Fruit fly (Drosophila melanogaster): Measurements from ENCODE around the gene rdgA.
A peak's percentile ranks its signal among the peaks of the same experiment; 100 is the strongest.

The rdgA gene

DNA sequence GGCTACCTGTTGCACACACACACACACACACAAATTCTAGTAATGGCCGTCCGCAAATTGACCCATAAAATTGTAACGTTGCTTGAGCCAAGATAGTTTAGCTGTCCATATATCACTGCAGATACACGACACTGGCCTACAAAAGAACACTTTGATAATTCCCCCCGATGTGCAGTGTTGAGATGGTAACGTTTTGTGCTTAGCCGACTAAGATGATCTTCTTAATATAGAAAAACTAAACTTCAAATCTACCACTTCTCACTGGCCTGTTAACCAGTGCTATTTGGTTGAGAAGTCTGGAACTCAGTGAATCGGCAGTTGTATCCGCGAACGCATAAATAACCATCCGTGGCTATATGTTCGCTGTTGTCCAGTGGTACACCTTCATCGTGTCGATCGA lies 162.0 kb downstream of the rdgA start:
- TF ChIP-seq Mnt (GFP tag; optimal IDR thresholded peaks at IDR 0.05), result no peak
- no peak for TF ChIP-seq Crg-1 (GFP tag; optimal IDR thresholded peaks at IDR 0.05)

DNA sequence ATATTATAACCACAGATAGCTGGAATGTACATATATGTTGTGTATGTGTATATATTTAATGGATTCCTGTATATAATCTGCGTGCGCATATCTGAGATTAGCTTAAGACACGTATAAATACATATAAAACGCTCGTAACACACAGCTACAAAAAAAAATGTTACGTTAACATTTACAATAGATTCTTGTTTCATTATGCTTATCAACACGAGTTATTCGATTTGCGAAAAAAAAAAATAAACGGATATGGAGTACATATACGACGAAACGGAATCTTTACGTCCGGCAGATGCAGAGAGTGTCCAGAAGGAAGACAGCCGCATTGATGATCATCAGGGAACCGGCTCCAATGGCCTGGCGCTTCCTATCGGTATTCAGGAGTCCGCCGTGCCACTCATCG lies 164.4 kb downstream of the rdgA start, which contains the start of gene CG10970:
Gene CG10970 (minus strand): TSS at position 101 of the 400 bp plus-strand sequence.
- TF ChIP-seq CG7101 (tag; optimal IDR thresholded peaks at IDR 0.05), result no peak
- TF ChIP-seq CG7045 (GFP tag; optimal IDR thresholded peaks at IDR 0.05), result no peak
- TF ChIP-seq CG33017 (tag; optimal IDR thresholded peaks at IDR 0.05), result no peak
- no peak for TF ChIP-seq CG11617 (GFP tag; optimal IDR thresholded peaks at IDR 0.05)
- no peak for TF ChIP-seq CG12768 (GFP tag; optimal IDR thresholded peaks at IDR 0.05)
- no peak for TF ChIP-seq cnc (optimal IDR thresholded peaks at IDR 0.05)
- TF ChIP-seq kay (GFP tag; ENCODE audit: borderline replicate concordance), result no peak
- no peak for TF ChIP-seq toe (GFP tag; optimal IDR thresholded peaks at IDR 0.05)
- TF ChIP-seq tj (GFP tag; optimal IDR thresholded peaks at IDR 0.05), result no peak
- TF ChIP-seq ovo (GFP tag; optimal IDR thresholded peaks at IDR 0.05), result no peak
- no peak for TF ChIP-seq Mnt (GFP tag; optimal IDR thresholded peaks at IDR 0.05)
- TF ChIP-seq Clk (GFP tag; optimal IDR thresholded peaks at IDR 0.05), result no peak
- no peak for TF ChIP-seq bab1 (GFP tag; optimal IDR thresholded peaks at IDR 0.05)
- TF ChIP-seq CG1620 (GFP tag; optimal IDR thresholded peaks at IDR 0.05), result no peak
- no peak for TF ChIP-seq Hr96 (GFP tag; optimal IDR thresholded peaks at IDR 0.05)
- no peak for TF ChIP-seq CG14711 (tag; optimal IDR thresholded peaks at IDR 0.05)
- TF ChIP-seq CG5204 (GFP tag; optimal IDR thresholded peaks at IDR 0.05), result no peak
- no peak for TF ChIP-seq pad (GFP tag; optimal IDR thresholded peaks at IDR 0.05)
- TF ChIP-seq cic (GFP tag; optimal IDR thresholded peaks at IDR 0.05), result no peak
- TF ChIP-seq Crg-1 (GFP tag; optimal IDR thresholded peaks at IDR 0.05), result no peak

DNA sequence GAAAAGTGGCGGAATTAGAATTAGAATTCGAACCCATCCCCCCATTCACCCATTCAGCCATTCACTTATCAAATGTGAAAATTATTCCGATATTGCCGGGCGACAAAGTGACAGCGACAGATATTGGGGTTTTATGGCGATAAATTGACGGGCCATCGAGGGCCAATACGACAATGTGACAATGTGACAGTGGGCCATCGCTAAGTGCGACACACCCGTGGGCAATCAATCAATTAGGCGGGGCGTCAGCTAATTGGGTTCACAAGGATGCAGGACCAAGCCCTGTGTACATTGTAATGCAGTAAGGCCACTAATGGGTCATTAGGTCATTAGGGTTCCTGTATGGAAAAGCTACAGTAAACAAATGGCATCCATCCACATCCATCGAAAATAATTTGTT lies 167.2 kb downstream of the rdgA start:
- TF ChIP-seq toe (GFP tag; optimal IDR thresholded peaks at IDR 0.05) (no peak), tj (GFP tag; optimal IDR thresholded peaks at IDR 0.05) (no peak), CG12768 (GFP tag; optimal IDR thresholded peaks at IDR 0.05) (no peak), CG14711 (tag; optimal IDR thresholded peaks at IDR 0.05) (no peak), Crg-1 (GFP tag; optimal IDR thresholded peaks at IDR 0.05) (no peak), CG5204 (GFP tag; optimal IDR thresholded peaks at IDR 0.05) (no peak), pad (GFP tag; optimal IDR thresholded peaks at IDR 0.05) (no peak), cic (GFP tag; optimal IDR thresholded peaks at IDR 0.05) (no peak), CG7045 (GFP tag; optimal IDR thresholded peaks at IDR 0.05) (no peak), Hr96 (GFP tag; optimal IDR thresholded peaks at IDR 0.05) (no peak), Clk (GFP tag; optimal IDR thresholded peaks at IDR 0.05) (no peak), kay (GFP tag; ENCODE audit: borderline replicate concordance) (no peak), CG1620 (GFP tag; optimal IDR thresholded peaks at IDR 0.05) (no peak), bab1 (GFP tag; optimal IDR thresholded peaks at IDR 0.05) (no peak), ovo (GFP tag; optimal IDR thresholded peaks at IDR 0.05) (no peak)

DNA sequence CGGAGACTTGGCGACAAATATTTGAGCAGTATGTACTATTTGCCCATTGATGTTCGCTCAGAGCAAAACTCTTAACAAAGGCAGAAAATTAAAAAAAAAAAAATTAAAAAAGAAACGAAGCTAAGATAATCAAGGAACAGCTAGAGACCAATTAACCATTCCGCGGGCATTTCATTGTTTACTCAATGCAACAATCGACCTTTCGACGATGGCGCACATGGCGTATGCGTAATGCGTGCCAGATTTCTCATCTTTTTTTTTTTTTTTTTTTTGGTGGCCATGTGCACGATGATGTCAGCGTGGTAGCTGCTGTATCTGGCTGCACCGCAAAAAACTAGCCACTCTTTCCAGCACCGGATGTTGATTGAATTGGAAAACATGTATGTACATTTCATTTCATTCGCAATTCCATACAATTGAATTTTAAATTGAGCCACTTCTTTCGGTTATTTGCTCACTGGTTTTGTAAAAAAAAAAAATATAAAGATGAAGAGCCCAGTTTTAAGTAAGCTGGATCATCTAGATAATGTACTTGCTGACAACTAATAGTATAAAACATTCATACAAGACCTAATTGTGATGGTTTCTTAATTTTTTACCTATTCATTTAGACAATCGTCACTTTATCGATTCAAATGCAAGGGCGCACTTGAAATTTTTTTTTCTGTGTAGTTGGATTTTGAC lies 168.9 kb downstream of the rdgA start:
- TF ChIP-seq CG1620 (GFP tag; optimal IDR thresholded peaks at IDR 0.05), result peak; percentile 32
- TF ChIP-seq CG7045 (GFP tag; optimal IDR thresholded peaks at IDR 0.05), result no peak
- no peak for TF ChIP-seq Crg-1 (GFP tag; optimal IDR thresholded peaks at IDR 0.05)
- TF ChIP-seq cnc (optimal IDR thresholded peaks at IDR 0.05), result no peak
- TF ChIP-seq toe (GFP tag; optimal IDR thresholded peaks at IDR 0.05), result peak; percentile 11
- TF ChIP-seq CG11617 (GFP tag; optimal IDR thresholded peaks at IDR 0.05), result no peak
- TF ChIP-seq Mnt (GFP tag; optimal IDR thresholded peaks at IDR 0.05), result peak; percentile 25
- TF ChIP-seq pad (GFP tag; optimal IDR thresholded peaks at IDR 0.05), result no peak
- no peak for TF ChIP-seq CG5204 (GFP tag; optimal IDR thresholded peaks at IDR 0.05)
- TF ChIP-seq Hr96 (GFP tag; optimal IDR thresholded peaks at IDR 0.05), result no peak
- TF ChIP-seq kay (GFP tag; ENCODE audit: borderline replicate concordance), result peak; percentile 33
- no peak for TF ChIP-seq CG12768 (GFP tag; optimal IDR thresholded peaks at IDR 0.05)
- TF ChIP-seq CG14711 (tag; optimal IDR thresholded peaks at IDR 0.05), result no peak
- TF ChIP-seq bab1 (GFP tag; optimal IDR thresholded peaks at IDR 0.05), result no peak
- no peak for TF ChIP-seq CG33017 (tag; optimal IDR thresholded peaks at IDR 0.05)
- peak; percentile 1 for TF ChIP-seq CG7101 (tag; optimal IDR thresholded peaks at IDR 0.05)
- no peak for TF ChIP-seq ovo (GFP tag; optimal IDR thresholded peaks at IDR 0.05)
- no peak for TF ChIP-seq Clk (GFP tag; optimal IDR thresholded peaks at IDR 0.05)
- no peak for TF ChIP-seq cic (GFP tag; optimal IDR thresholded peaks at IDR 0.05)
- TF ChIP-seq tj (GFP tag; optimal IDR thresholded peaks at IDR 0.05), result no peak

DNA sequence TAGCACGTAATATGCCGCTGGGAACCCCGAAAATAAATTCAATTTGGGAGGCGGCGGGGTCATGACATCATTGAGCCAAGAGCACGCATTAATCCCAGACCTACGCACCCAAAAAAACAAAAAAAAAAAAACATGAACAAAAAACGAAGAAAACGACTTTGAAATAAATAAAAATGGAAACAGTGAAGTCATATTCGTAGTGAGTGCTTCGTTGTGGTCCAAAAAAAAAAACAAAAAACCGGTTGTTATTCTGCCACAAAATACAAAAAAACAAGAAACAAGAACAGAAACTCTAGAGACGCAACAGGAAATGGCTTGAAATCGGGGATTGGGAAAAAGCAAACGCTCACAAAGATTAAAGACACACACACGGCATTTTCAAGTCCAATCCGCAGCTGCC lies 170.7 kb downstream of the rdgA start:
- TF ChIP-seq CG12768 (GFP tag; optimal IDR thresholded peaks at IDR 0.05) (no peak), pad (GFP tag; optimal IDR thresholded peaks at IDR 0.05) (no peak), cnc (optimal IDR thresholded peaks at IDR 0.05) (no peak), CG33017 (tag; optimal IDR thresholded peaks at IDR 0.05) (no peak), Hr96 (GFP tag; optimal IDR thresholded peaks at IDR 0.05) (no peak), Clk (GFP tag; optimal IDR thresholded peaks at IDR 0.05) (no peak), CG5204 (GFP tag; optimal IDR thresholded peaks at IDR 0.05) (no peak)

DNA sequence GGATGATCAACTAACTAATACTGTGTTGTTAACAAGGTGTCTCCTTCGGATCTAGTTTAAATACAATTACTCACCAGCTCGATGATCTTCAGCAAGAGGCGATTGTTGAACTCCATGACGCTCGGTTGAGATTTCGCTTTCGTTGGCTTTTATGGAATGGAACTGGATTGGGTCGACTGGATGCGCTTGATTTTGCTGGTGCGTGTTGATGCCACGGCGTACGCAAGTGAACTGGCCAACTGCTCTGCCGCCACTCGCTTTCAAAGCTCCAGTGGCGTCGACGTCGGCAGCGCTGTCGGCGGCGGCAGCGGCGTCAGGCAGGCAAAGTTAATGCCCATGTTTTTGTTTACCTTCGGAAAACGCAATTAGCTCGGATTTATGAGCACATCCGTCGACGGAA lies 171.4 kb downstream of the rdgA start, which contains the start of gene CG44325:
Gene CG44325 (minus strand): TSS at position 237 of the 400 bp plus-strand sequence.
- TF ChIP-seq CG33017 (tag; optimal IDR thresholded peaks at IDR 0.05), result no peak
- TF ChIP-seq bab1 (GFP tag; optimal IDR thresholded peaks at IDR 0.05), result peak; percentile 27
